Worm (Caenorhabditis elegans): ENCODE results near the gene C06G4.6.

Gene C06G4.6

DNA sequence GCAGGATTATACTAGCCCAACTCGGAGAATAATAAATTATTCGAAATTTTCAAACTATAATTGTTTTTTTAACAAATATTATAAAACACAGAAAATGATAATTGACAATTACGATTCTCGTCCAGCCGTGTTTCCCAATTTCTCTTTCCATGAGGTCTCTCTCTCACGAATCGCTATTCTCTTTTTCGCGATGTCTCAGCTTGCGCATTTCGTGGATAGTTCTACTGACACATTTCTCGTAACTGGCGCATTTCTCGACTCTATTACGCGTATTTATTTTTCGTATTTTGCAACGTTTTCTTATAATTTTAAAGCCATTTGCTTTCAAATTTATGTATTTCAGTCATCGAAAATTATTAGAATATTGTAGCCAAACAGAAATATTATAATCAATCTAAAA lies 39.6 kb downstream of the C06G4.6 start (continued):
- TF ChIP-seq lin-13 (GFP tag; optimal IDR thresholded peaks at IDR 0.05) (peak; percentile 98), nhr-11 (tag; optimal IDR thresholded peaks at IDR 0.05) (peak; percentile 86), nhr-21 (tag; optimal IDR thresholded peaks at IDR 0.05) (peak; percentile 93), nhr-23 (tag; optimal IDR thresholded peaks at IDR 0.05) (no peak), ztf-1 (GFP tag; conservative IDR thresholded peaks at IDR 0.05) (no peak), zag-1 (tag; optimal IDR thresholded peaks at IDR 0.05) (peak; percentile 99), R02D3.7 (tag; optimal IDR thresholded peaks at IDR 0.05) (peak; percentile 62), C34F6.9 (tag; optimal IDR thresholded peaks at IDR 0.05) (peak; percentile 99), gmeb-1 (tag; optimal IDR thresholded peaks at IDR 0.05) (peak; percentile 92), crh-2 (tag; optimal IDR thresholded peaks at IDR 0.05) (peak; percentile 99)

DNA sequence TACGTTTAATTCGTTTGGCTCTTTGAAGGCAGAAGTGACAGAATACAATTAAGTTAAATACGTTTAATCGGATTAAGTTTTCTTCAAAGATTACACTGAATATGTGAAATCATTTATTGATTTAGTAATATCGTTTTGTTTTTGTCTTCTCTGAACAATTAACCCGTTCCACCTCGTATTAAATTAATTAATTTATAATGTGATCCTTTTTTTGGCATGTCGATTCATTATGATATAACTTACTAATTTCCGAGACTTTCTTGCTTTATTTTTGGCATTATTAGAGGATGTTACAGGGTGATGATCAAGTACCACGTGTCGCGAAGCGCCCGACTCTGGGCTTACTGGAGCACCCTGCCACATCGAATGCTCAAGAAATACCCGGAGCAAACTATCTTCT lies 40.0 kb downstream of the C06G4.6 start, which contains the start of gene K12H4.5:
TSS of gene K12H4.5 (plus strand) at position 301 of the 400 bp plus-strand sequence.
- no peak for TF ChIP-seq ceh-82 (tag; optimal IDR thresholded peaks at IDR 0.05)
- TF ChIP-seq unc-39 (tag; optimal IDR thresholded peaks at IDR 0.05), result no peak
- TF ChIP-seq nhr-21 (tag; optimal IDR thresholded peaks at IDR 0.05), result no peak
- TF ChIP-seq sem-4 (tag; optimal IDR thresholded peaks at IDR 0.05), result no peak
- TF ChIP-seq egl-27 (tag; optimal IDR thresholded peaks at IDR 0.05), result no peak
- no peak for TF ChIP-seq gmeb-1 (tag; optimal IDR thresholded peaks at IDR 0.05)
- no peak for TF ChIP-seq C34F6.9 (tag; optimal IDR thresholded peaks at IDR 0.05)

DNA sequence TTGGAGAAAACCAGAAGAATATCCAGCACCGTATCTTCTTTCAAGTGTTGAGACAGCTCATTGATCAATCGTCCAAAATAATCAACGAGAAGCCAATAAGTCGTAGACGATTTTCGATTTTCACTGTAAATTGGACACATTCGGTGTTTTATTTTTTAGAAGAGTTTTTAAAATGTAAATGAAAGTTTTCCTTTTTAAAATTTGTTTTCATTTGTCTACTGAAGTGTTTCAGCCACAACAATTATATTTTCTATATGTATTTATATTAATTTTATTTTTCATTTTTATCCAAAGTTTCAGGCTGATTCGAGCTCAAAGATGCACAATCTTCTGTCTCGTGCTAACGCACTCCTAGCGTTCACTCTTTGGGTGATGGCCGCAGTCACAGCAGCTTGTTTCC lies 40.5 kb downstream of the C06G4.6 start, which contains the start of gene spcs-3:
TSS of gene spcs-3 (plus strand) at position 301 of the 400 bp plus-strand sequence.
- TF ChIP-seq fos-1 (tag; optimal IDR thresholded peaks at IDR 0.05) (no peak), lsy-2 (tag; optimal IDR thresholded peaks at IDR 0.05) (no peak), lin-11 (tag; optimal IDR thresholded peaks at IDR 0.05) (no peak), nhr-12 (tag; optimal IDR thresholded peaks at IDR 0.05) (no peak), ceh-82 (tag; optimal IDR thresholded peaks at IDR 0.05) (no peak), elt-1 (tag; optimal IDR thresholded peaks at IDR 0.05) (no peak), sma-3 (GFP tag; optimal IDR thresholded peaks at IDR 0.05) (no peak), nhr-129 (tag; optimal IDR thresholded peaks at IDR 0.05) (no peak), aly-2 (tag; optimal IDR thresholded peaks at IDR 0.05) (no peak), mab-5 (tag; optimal IDR thresholded peaks at IDR 0.05) (no peak)

DNA sequence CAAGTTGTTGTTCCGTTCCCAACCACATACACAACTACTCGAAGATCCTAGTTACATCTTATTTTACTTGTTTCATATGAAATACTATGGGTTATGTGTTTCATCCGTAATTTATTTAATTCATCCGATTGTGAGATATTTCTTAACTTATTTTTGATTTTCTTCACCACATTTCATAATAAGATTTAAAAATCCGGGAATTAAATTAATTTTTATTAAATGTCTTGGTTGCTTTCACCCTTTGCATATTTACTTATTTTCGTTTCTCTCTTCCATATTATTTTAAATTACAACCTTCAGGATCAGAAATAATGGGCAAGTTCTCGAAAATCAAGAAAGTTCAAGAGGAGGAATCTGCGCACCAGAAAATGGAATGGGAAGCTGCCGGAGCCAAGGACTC lies 41.5 kb downstream of the C06G4.6 start, which contains the start of gene K12H4.3:
TSS of gene K12H4.3 (plus strand) at position 301 of the 400 bp plus-strand sequence.
- no peak for TF ChIP-seq mdl-1 (tag; optimal IDR thresholded peaks at IDR 0.05)
- no peak for TF ChIP-seq R02D3.7 (tag; optimal IDR thresholded peaks at IDR 0.05)
- no peak for TF ChIP-seq egl-27 (tag; optimal IDR thresholded peaks at IDR 0.05)
- TF ChIP-seq sma-9 (GFP tag; optimal IDR thresholded peaks at IDR 0.05), result no peak
- TF ChIP-seq sma-9 (tag; optimal IDR thresholded peaks at IDR 0.05), result no peak
- no peak for TF ChIP-seq ceh-82 (tag; optimal IDR thresholded peaks at IDR 0.05)
- TF ChIP-seq lin-39 (tag; optimal IDR thresholded peaks at IDR 0.05), result no peak
- no peak for TF ChIP-seq nhr-129 (tag; optimal IDR thresholded peaks at IDR 0.05)
- TF ChIP-seq dmd-4 (tag; optimal IDR thresholded peaks at IDR 0.05), result no peak
- TF ChIP-seq peb-1 (tag; optimal IDR thresholded peaks at IDR 0.05), result no peak
- no peak for TF ChIP-seq nhr-11 (tag; optimal IDR thresholded peaks at IDR 0.05)
- TF ChIP-seq nhr-12 (tag; optimal IDR thresholded peaks at IDR 0.05), result no peak
- TF ChIP-seq ztf-11 (tag; optimal IDR thresholded peaks at IDR 0.05), result no peak

DNA sequence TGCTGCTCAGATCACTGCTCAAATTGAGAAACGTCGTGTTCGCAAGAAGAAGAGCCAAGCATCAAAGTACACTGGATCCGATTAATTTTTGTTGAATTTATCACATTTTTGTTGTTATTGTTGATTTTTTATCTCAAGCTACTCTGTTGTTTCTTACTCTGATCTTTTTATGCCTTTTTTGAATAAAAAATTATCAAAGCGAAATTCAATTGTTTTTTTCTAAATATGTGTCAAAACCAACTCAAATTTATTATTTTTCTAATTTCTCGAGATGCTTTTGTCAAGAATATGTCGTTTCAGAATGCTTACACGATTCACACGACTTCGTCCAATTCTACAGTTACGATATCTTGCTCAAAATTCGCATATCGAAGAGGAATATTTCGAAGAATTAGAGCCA lies 43.2 kb downstream of the C06G4.6 start, which contains the start of gene K12H4.2:
TSS of gene K12H4.2 (plus strand) at position 301 of the 400 bp plus-strand sequence.
- TF ChIP-seq nhr-129 (tag; optimal IDR thresholded peaks at IDR 0.05) (no peak), dmd-4 (tag; optimal IDR thresholded peaks at IDR 0.05) (no peak), Y55F3AM.14 (GFP tag; optimal IDR thresholded peaks at IDR 0.05) (no peak), nhr-6 (tag; optimal IDR thresholded peaks at IDR 0.05) (no peak), C34F6.9 (tag; optimal IDR thresholded peaks at IDR 0.05) (no peak), elt-1 (tag; optimal IDR thresholded peaks at IDR 0.05) (no peak), nhr-23 (tag; optimal IDR thresholded peaks at IDR 0.05) (no peak), aly-2 (tag; optimal IDR thresholded peaks at IDR 0.05) (no peak)

DNA sequence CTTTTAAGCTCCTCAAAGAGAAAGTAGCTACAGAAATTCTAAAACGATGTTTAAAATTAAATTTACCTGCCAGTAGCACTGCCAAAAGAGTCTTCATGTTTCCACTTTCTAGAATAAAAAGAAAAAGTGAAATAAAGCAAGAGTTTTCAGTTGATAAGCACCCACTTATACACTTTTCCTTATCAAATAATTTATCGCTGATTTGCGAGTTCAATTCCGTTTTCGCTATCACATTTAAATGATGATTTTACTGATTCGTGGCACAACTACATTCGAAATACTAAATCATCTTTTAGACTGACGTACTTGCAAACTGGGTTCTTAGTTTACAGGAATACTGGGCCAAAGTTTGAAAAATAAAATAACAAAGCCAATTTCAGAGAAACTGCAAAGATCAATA lies 46.8 kb downstream of the C06G4.6 start, which contains the start of gene K12H4.7:
TSS of gene K12H4.7 (minus strand) at position 138 of the 400 bp plus-strand sequence.
- no peak for TF ChIP-seq mdl-1 (tag; optimal IDR thresholded peaks at IDR 0.05)
- TF ChIP-seq sem-4 (tag; optimal IDR thresholded peaks at IDR 0.05), result no peak
- peak; percentile 26 for TF ChIP-seq skn-1 (tag; optimal IDR thresholded peaks at IDR 0.05)
- TF ChIP-seq sma-9 (GFP tag; optimal IDR thresholded peaks at IDR 0.05), result peak; percentile 1
- TF ChIP-seq sma-9 (tag; optimal IDR thresholded peaks at IDR 0.05), result no peak
- no peak for TF ChIP-seq mab-5 (tag; optimal IDR thresholded peaks at IDR 0.05)
- peak; percentile 63 for TF ChIP-seq crh-2 (tag; optimal IDR thresholded peaks at IDR 0.05)
- peak; percentile 93 for TF ChIP-seq fos-1 (tag; optimal IDR thresholded peaks at IDR 0.05)
